Worm (Caenorhabditis elegans) whole organism, late embryonic: Measurements from ENCODE around the gene C18G1.9.

Experiments
- C38D4.7 ChIP-seq: fragments of 200-800 bp; sonication (Bioruptor generic); optimal IDR thresholded peaks from 2 replicates; lab custom pipeline; 2018; ENCODE audit warnings: mild to moderate bottlenecking, missing genetic modification characterization, moderate library complexity, missing compliant biosample characterization
- F13H6.1 ChIP-seq: sonication (generic microtip); optimal IDR thresholded peaks from 2 replicates; lab custom pipeline; 2016; ENCODE audit warnings: missing genetic modification characterization, missing compliant biosample characterization
- K09A11.1 ChIP-seq: sonication (generic microtip); optimal IDR thresholded peaks from 2 replicates; lab custom pipeline; 2017; ENCODE audit warnings: antibody characterized with exemption, mild to moderate bottlenecking, missing genetic modification characterization, missing compliant biosample characterization; ENCODE audit not compliant: insufficient read depth
- Y22D7AL.16 ChIP-seq: sonication (generic microtip); optimal IDR thresholded peaks from 2 replicates; lab custom pipeline; 2016; ENCODE audit warnings: missing genetic modification characterization, missing compliant biosample characterization
- ahr-1 ChIP-seq: sonication (generic microtip); optimal IDR thresholded peaks from 2 replicates; lab custom pipeline; 2016; ENCODE audit warnings: missing genetic modification characterization, missing compliant biosample characterization
- ceh-14 ChIP-seq: sonication (generic microtip); optimal IDR thresholded peaks from 2 replicates; lab custom pipeline; 2016; ENCODE audit warnings: missing genotype, missing genetic modification characterization, missing compliant biosample characterization
- ceh-19 ChIP-seq: fragments of 200-800 bp; sonication (Bioruptor generic); optimal IDR thresholded peaks from 2 replicates; lab custom pipeline; 2018; ENCODE audit warnings: mild to moderate bottlenecking, missing genetic modification characterization, missing compliant biosample characterization
- ceh-2 ChIP-seq: sonication (generic microtip); optimal IDR thresholded peaks from 2 replicates; lab custom pipeline; 2016; ENCODE audit warnings: missing genotype, missing genetic modification characterization, missing compliant biosample characterization
- ceh-24 ChIP-seq: sonication (generic microtip); optimal IDR thresholded peaks from 2 replicates; lab custom pipeline; 2016; ENCODE audit warnings: mild to moderate bottlenecking, missing genetic modification characterization, missing compliant biosample characterization
- ceh-30 ChIP-seq: fragments of 150-350 bp; optimal IDR thresholded peaks from 2 replicates; lab custom pipeline; 2014; ENCODE audit warnings: missing biosample characterization, missing genetic modification characterization
- ceh-34 ChIP-seq: sonication (generic microtip); optimal IDR thresholded peaks from 2 replicates; lab custom pipeline; 2016; ENCODE audit warnings: mild to moderate bottlenecking, missing genetic modification characterization, missing compliant biosample characterization
- ceh-6 ChIP-seq: fragments of 200-800 bp; sonication (Bioruptor generic); optimal IDR thresholded peaks from 2 replicates; lab custom pipeline; 2018; ENCODE audit warnings: mild to moderate bottlenecking, missing genetic modification characterization, missing compliant biosample characterization
- ceh-9 ChIP-seq: sonication (generic microtip); optimal IDR thresholded peaks from 2 replicates; lab custom pipeline; 2016; ENCODE audit warnings: mild to moderate bottlenecking, missing genetic modification characterization, inconsistent platforms, missing compliant biosample characterization
- che-1 ChIP-seq: sonication (generic microtip); optimal IDR thresholded peaks from 2 replicates; lab custom pipeline; 2016; ENCODE audit warnings: mild to moderate bottlenecking, missing genetic modification characterization, missing compliant biosample characterization
- ets-4 ChIP-seq: sonication (generic microtip); optimal IDR thresholded peaks from 2 replicates; lab custom pipeline; 2016; ENCODE audit warnings: missing genetic modification characterization, missing compliant biosample characterization
- hlh-15 ChIP-seq: sonication (generic microtip); optimal IDR thresholded peaks from 2 replicates; lab custom pipeline; 2016; ENCODE audit warnings: missing genetic modification characterization, missing compliant biosample characterization
- hlh-6 ChIP-seq: sonication (generic microtip); optimal IDR thresholded peaks from 2 replicates; lab custom pipeline; 2016; ENCODE audit warnings: missing genotype, missing genetic modification characterization, missing compliant biosample characterization
- lim-6 ChIP-seq: sonication (generic microtip); optimal IDR thresholded peaks from 2 replicates; lab custom pipeline; 2016; ENCODE audit warnings: missing genetic modification characterization, missing compliant biosample characterization
- lin-11 ChIP-seq: fragments of 200-800 bp; sonication (Bioruptor generic); optimal IDR thresholded peaks from 2 replicates; lab custom pipeline; 2018; ENCODE audit warnings: mild to moderate bottlenecking, missing genetic modification characterization, missing compliant biosample characterization
- madf-2 ChIP-seq: sonication (generic microtip); optimal IDR thresholded peaks from 2 replicates; lab custom pipeline; 2017; ENCODE audit warnings: missing genetic modification characterization, missing compliant biosample characterization
- mec-3 ChIP-seq: sonication (generic microtip); optimal IDR thresholded peaks from 2 replicates; lab custom pipeline; 2016; ENCODE audit warnings: borderline replicate concordance, missing genetic modification characterization, missing compliant biosample characterization
- nfya-1 ChIP-seq: sonication (generic microtip); optimal IDR thresholded peaks from 2 replicates; lab custom pipeline; 2017; ENCODE audit warnings: missing genetic modification characterization, mild to moderate bottlenecking, missing compliant biosample characterization, antibody characterized with exemption, moderate library complexity
- nhr-11 ChIP-seq: fragments of 150-350 bp; optimal IDR thresholded peaks from 2 replicates; lab custom pipeline; 2014; ENCODE audit warnings: missing biosample characterization, missing genetic modification characterization
- nhr-232 ChIP-seq: sonication (generic microtip); optimal IDR thresholded peaks from 2 replicates; lab custom pipeline; 2016; ENCODE audit warnings: missing genetic modification characterization, missing compliant biosample characterization
- npax-4 ChIP-seq: sonication (generic microtip); optimal IDR thresholded peaks from 2 replicates; lab custom pipeline; 2016; ENCODE audit warnings: missing genetic modification characterization, missing compliant biosample characterization
- pha-4 ChIP-seq: fragments of 150-350 bp; optimal IDR thresholded peaks from 2 replicates; lab custom pipeline; 2018; ENCODE audit warnings: missing biosample characterization, missing genetic modification reagents, missing genetic modification characterization
- ref-2 ChIP-seq: sonication (generic microtip); optimal IDR thresholded peaks from 2 replicates; lab custom pipeline; 2016; ENCODE audit warnings: missing genetic modification characterization, missing compliant biosample characterization
- sox-2 ChIP-seq: fragments of 200-800 bp; sonication (Bioruptor generic); IDR thresholded peaks from 2 replicates; pipeline ENCODE4 v1.3.6; 2022; ENCODE audit warnings: missing genetic modification reagents, missing genetic modification characterization, missing compliant biosample characterization
- sox-4 ChIP-seq: sonication (generic microtip); optimal IDR thresholded peaks from 2 replicates; lab custom pipeline; 2017; ENCODE audit warnings: mild to moderate bottlenecking, missing genetic modification characterization, inconsistent platforms, missing compliant biosample characterization
- tbx-2 ChIP-seq: sonication (generic microtip); optimal IDR thresholded peaks from 2 replicates; lab custom pipeline; 2016; ENCODE audit warnings: missing genetic modification characterization, missing compliant biosample characterization
- tbx-7 ChIP-seq: sonication (generic microtip); optimal IDR thresholded peaks from 2 replicates; lab custom pipeline; 2016; ENCODE audit warnings: missing genotype, missing genetic modification characterization, missing compliant biosample characterization
- unc-55 ChIP-seq: sonication (generic microtip); optimal IDR thresholded peaks from 2 replicates; lab custom pipeline; 2017; ENCODE audit warnings: missing biosample characterization, missing genetic modification reagents, missing genetic modification characterization
- unc-86 ChIP-seq: sonication (generic microtip); optimal IDR thresholded peaks from 2 replicates; lab custom pipeline; 2016; ENCODE audit warnings: missing genetic modification characterization, missing compliant biosample characterization
- zip-5 ChIP-seq: sonication (generic microtip); optimal IDR thresholded peaks from 2 replicates; lab custom pipeline; 2016; ENCODE audit warnings: missing genetic modification characterization, missing compliant biosample characterization
- ztf-16 ChIP-seq: sonication (generic microtip); optimal IDR thresholded peaks from 2 replicates; lab custom pipeline; 2017; ENCODE audit warnings: missing genetic modification characterization, missing compliant biosample characterization

C18G1.9 gene

DNA sequence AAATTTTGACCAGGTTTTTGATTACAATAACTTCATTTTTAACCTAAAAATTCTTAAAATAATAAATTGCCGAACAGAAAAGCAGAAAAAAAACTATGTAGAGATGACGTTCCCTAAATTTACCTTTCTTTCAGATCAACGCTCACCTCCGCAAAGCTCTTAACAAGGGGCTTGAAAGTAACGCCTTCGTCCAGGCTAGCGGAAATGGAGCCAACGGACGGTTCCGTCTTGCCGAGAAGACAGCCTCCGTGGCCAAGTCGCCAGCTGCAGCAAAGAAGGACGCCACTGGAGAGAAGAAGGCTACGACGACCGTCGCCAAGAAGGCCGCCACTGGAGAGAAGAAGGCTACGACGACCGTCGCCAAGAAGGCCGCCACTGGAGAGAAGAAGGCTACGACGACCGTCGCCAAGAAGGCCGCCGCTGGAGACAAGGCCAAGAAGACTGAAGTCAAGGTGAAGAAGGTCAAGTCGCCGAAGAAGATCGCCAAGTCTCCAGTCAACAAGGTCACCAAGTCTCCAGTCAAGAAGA, 14.8 kb downstream of the C18G1.9 start:
- TF ChIP-seq sox-4 (tag; lab: Kevin White, UChicago) (no peak), hlh-15 (tag; lab: Kevin White, UChicago) (no peak), ceh-34 (tag; lab: Kevin White, UChicago) (no peak), hlh-6 (tag; lab: Kevin White, UChicago) (no peak), tbx-7 (tag; lab: Kevin White, UChicago) (no peak), mec-3 (tag; lab: Kevin White, UChicago) (no peak), ceh-19 (GFP tag; lab: Kevin White, UChicago) (no peak), unc-86 (tag; lab: Kevin White, UChicago) (no peak), ceh-24 (tag; lab: Kevin White, UChicago) (no peak)

DNA sequence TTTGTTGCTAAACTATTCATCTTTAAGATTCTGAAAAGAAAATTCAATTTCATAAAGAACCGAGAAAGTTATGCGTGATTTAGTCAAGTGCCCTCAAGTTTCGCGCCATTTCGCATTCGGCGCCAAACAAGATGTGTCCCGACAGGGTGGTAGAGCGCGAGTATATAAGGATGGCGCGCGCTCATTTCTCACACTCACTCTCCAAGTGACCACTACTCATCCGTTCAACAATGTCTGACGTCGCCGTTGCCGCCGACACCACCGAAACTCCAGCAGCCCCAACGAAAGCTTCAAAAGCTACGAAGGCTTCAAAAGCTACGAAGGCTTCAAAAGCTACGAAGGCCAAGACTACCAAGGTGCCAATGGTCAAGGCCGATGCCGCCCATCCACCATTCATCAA, 15.4 kb downstream of the C18G1.9 start, which contains the start of gene hil-4:
hil-4 (plus strand) TSS at position 191 of the 400 bp plus-strand sequence.
- no peak for TF ChIP-seq ztf-16
- no peak for TF ChIP-seq ceh-6 (GFP tag; lab: Kevin White, UChicago)
- TF ChIP-seq nhr-232 = no peak
- no peak for TF ChIP-seq lin-11
- no peak for TF ChIP-seq ref-2 (tag; lab: Kevin White, UChicago)
- no peak for TF ChIP-seq nfya-1 (tag; lab: Kevin White, UChicago)
- TF ChIP-seq lim-6 (tag; lab: Kevin White, UChicago) = no peak

DNA sequence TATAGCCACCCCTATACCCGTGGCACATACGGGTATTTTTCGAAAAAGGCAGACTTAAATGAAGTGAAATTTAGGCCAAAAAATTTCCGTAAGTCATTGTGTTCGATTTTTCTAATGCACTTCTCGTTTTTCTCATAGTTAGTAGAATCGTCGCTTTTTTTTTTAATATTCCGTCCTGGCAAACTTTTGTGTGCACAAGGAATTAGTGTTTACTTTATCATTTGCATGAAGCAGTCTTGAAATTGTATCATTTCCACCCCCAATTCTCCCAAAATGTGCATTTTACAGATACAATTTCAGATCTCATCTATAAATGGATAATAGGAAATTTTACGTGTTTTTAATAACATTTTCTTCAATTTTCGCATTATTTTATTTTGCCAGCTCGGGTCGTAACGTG, 19.2 kb downstream of the C18G1.9 start, which contains the start of gene C18G1.6:
C18G1.6 (plus strand) TSS at position 301 of the 400 bp plus-strand sequence.
- no peak for TF ChIP-seq nhr-11 (tag; lab: Kevin White, UChicago)
- no peak for TF ChIP-seq npax-4
- no peak for TF ChIP-seq ceh-9
- no peak for TF ChIP-seq ceh-34 (tag; lab: Kevin White, UChicago)
- no peak for TF ChIP-seq zip-5 (tag; lab: Kevin White, UChicago)
- TF ChIP-seq ceh-2 (tag; lab: Kevin White, UChicago) = no peak

DNA sequence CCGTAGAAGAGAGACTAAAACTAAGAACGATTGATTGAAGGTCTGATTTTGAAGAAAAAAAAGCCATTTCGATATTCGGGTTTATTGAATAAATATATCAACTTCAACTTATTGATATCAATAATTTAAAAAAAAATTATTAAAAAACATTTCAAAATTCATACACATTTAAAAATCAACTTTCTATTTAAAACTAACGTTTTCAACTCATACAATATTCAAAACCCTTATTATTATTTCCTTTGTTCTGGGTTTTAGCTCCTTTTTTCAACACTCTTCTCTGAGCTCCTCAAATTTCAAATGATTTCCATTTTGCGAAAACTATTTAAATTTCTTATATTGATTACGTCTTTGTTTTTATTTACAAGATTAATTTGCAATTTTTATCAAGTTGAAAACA, 24.3 kb downstream of the C18G1.9 start, which contains the start of gene C18G1.7:
C18G1.7 (plus strand) TSS at position 301 of the 400 bp plus-strand sequence.
- no peak for TF ChIP-seq ceh-14 (tag; lab: Kevin White, UChicago)
- TF ChIP-seq pha-4 (tag; lab: Kevin White, UChicago) = no peak
- no peak for TF ChIP-seq che-1 (tag; lab: Kevin White, UChicago)
- TF ChIP-seq tbx-2 (tag; lab: Kevin White, UChicago) = no peak
- no peak for TF ChIP-seq ceh-19 (GFP tag; lab: Kevin White, UChicago)
- no peak for TF ChIP-seq nhr-232
- no peak for TF ChIP-seq ceh-34 (tag; lab: Kevin White, UChicago)
- no peak for TF ChIP-seq ets-4
- TF ChIP-seq C38D4.7 (GFP tag; lab: Kevin White, UChicago) = no peak
- no peak for TF ChIP-seq Y22D7AL.16 (tag; lab: Kevin White, UChicago)
- no peak for TF ChIP-seq unc-55 (GFP tag; lab: Kevin White, UChicago)
- TF ChIP-seq madf-2 (tag; lab: Kevin White, UChicago) = no peak
- no peak for TF ChIP-seq K09A11.1 (tag; lab: Kevin White, UChicago)
- no peak for TF ChIP-seq sox-2 (GFP tag; lab: Robert Waterston, UW)
- no peak for TF ChIP-seq ahr-1 (tag; lab: Kevin White, UChicago)
- no peak for TF ChIP-seq ceh-2 (tag; lab: Kevin White, UChicago)
- no peak for TF ChIP-seq F13H6.1 (tag; lab: Kevin White, UChicago)
- no peak for TF ChIP-seq ceh-30 (tag; lab: Kevin White, UChicago)
- TF ChIP-seq ztf-16 = no peak
